Worm (Caenorhabditis elegans): ENCODE results near the gene T23C6.4.

The T23C6.4 gene

ce11 chrX:17107670-17108069 lies 42.1 kb downstream of the T23C6.4 start, which contains the start of gene lido-4:
lido-4 (minus strand) TSS chrX:17107770.
- no peak for TF ChIP-seq fkh-2 (tag; optimal IDR thresholded peaks at IDR 0.05)

- TF ChIP-seq mml-1 (tag; optimal IDR thresholded peaks at IDR 0.05): no peak
- TF ChIP-seq eor-1 (tag; optimal IDR thresholded peaks at IDR 0.05): no peak
- no peak for TF ChIP-seq fkh-2 (tag; optimal IDR thresholded peaks at IDR 0.05)
- no peak for TF ChIP-seq zag-1 (tag; optimal IDR thresholded peaks at IDR 0.05)
- TF ChIP-seq ztf-11 (tag; optimal IDR thresholded peaks at IDR 0.05): no peak
- no peak for TF ChIP-seq unc-39 (tag; optimal IDR thresholded peaks at IDR 0.05)
- TF ChIP-seq ztf-4 (tag; optimal IDR thresholded peaks at IDR 0.05): no peak
- no peak for TF ChIP-seq nhr-25 (tag; optimal IDR thresholded peaks at IDR 0.05)
- TF ChIP-seq lin-15B (tag; optimal IDR thresholded peaks at IDR 0.05): no peak
- no peak for TF ChIP-seq tbx-2 (tag; optimal IDR thresholded peaks at IDR 0.05)
- no peak for TF ChIP-seq ceh-82 (tag; optimal IDR thresholded peaks at IDR 0.05)
- no peak for TF ChIP-seq nhr-237 (tag; optimal IDR thresholded peaks at IDR 0.05)
- TF ChIP-seq lin-39 (tag; optimal IDR thresholded peaks at IDR 0.05): no peak
- TF ChIP-seq pha-4 (tag; optimal IDR thresholded peaks at IDR 0.05): no peak
Observed at ce11 chrX:17100656-17101055, 49.1 kb downstream of the T23C6.4 start, which contains the start of gene lido-2. lido-2 (minus strand) TSS chrX:17100756.
